Fruit fly (Drosophila melanogaster): ENCODE measurements around the gene Trs33.

Gene Trs33

DNA sequence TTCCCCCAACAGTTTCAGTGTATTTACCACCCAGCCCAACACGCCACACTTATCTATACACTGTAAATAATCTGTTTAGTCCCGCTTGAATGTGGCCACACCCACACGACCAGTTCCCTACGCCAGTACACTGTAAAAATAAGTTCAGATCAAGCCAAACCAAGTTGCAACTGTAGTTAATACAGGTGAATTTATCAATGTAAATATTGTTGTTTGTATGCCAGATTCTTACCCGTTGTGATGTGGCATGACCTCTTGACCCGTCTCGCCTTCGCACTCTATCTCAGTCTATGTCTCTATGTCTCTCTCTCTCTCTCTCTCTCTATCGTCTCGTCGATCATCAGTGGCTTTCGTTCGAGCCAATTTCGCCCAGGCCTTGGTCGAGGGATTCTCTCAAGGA is 37.0 kb downstream of the Trs33 start:
- TF ChIP-seq CG17801 (GFP tag; optimal IDR thresholded peaks at IDR 0.05; ENCODE audit: partially characterized antibody) = no peak

DNA sequence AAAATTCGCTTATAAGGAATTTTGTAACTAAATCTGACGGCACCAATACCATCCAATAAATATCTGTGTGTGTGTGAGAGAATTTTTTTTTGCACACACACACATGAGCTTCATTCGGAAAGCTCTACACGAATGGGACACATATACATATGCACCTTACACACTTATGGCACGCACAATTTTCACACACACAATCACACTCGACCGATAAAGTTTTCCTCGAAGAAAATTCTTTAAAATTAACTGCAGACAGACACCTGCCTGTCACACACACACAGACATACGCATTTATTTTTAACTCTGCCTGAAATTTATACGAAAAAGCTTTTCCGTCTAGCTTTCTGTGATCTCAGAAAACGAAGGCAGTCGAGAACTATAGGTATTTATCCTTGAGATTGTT is 40.1 kb downstream of the Trs33 start:
- no peak for TF ChIP-seq CG17801 (GFP tag; optimal IDR thresholded peaks at IDR 0.05; ENCODE audit: partially characterized antibody)

DNA sequence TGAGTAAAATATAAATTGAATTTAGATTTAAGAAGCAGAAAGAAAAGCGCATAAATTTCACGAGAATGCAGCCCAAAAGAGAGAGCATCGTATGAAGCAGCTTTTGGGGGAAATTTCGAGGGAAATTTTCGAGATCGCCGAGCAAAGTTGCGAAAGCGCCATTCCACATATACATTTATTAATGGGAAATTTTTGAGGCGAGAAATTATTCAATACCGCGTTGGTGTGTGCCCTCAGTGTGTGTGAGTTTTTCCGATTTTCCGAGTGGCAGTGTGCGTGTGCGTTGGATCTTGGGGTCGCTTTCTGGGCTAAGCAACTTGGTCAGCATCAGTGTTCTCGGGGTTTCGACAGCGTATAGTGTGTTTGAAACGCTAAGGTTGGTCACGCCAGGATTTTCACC is 40.9 kb downstream of the Trs33 start, which contains the start of gene Tm2:
Gene Tm2, plus strand, starts transcription at position 270 of the 400 bp plus-strand sequence.
- TF ChIP-seq CG17801 (GFP tag; optimal IDR thresholded peaks at IDR 0.05; ENCODE audit: partially characterized antibody) = no peak

DNA sequence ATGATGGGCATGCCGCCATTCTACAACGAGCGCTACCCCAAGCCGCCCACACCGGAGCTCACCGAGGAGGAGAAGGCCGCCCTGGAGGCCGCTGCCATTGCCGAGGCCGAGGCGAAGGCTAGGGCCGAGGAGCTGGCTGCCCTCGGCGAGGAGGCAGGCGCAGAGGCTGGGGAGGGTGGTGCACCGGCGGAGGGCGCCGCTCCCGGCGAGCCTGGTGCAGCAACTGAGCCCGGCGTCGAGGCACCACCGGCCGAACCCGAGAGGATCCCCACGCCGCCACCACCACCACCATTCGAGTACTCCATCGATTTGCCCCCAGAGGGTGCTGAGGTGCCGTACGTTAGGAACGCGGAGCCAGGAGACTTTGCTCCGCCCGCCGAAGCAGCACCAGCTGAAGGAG is 45.5 kb downstream of the Trs33 start:
- no peak for TF ChIP-seq CG17801 (GFP tag; optimal IDR thresholded peaks at IDR 0.05; ENCODE audit: partially characterized antibody)

All from ovary, adult (tissue).